Worm (Caenorhabditis elegans): ENCODE results near the gene igcm-4.

ce11 chrX:2085494-2085893, 39.3 kb upstream of the igcm-4 start:
- TF ChIP-seq mab-5 (tag; optimal IDR thresholded peaks at IDR 0.05) (no peak), ceh-39 (tag; optimal IDR thresholded peaks at IDR 0.05) (no peak), mep-1 (tag; optimal IDR thresholded peaks at IDR 0.05) (no peak), nhr-28 (tag; optimal IDR thresholded peaks at IDR 0.05) (no peak), unc-39 (tag; optimal IDR thresholded peaks at IDR 0.05) (no peak), M03D4.4 (tag; optimal IDR thresholded peaks at IDR 0.05) (no peak), blmp-1 (tag; optimal IDR thresholded peaks at IDR 0.05) (no peak), unc-62 (GFP tag; optimal IDR thresholded peaks at IDR 0.05) (no peak), ztf-11 (tag; optimal IDR thresholded peaks at IDR 0.05) (no peak), nhr-237 (tag; optimal IDR thresholded peaks at IDR 0.05) (no peak)
